Fruit fly (Drosophila melanogaster) Kc167 (cell line): ENCODE data around the gene CG42505.

Experiments
- Myc ChIP-seq: fragments of >200 bp; optimal IDR thresholded peaks from 2 replicates; lab custom pipeline; 2017; ENCODE audit warnings: missing external identifiers
- Sin3A ChIP-seq: fragments of >200 bp; optimal IDR thresholded peaks from 2 replicates; lab custom pipeline; 2018; ENCODE audit warnings: missing external identifiers
- h ChIP-seq: fragments of >200 bp; optimal IDR thresholded peaks from 3 replicates; lab custom pipeline; 2018; ENCODE audit warnings: missing external identifiers
- insv ChIP-seq: fragments of >200 bp; optimal IDR thresholded peaks from 3 replicates; lab custom pipeline; 2018; ENCODE audit warnings: missing external identifiers
- ttk ChIP-seq: sonication (Bioruptor generic); optimal IDR thresholded peaks from 2 replicates; lab custom pipeline; 2017; ENCODE audit warnings: missing external identifiers

- TF ChIP-seq Myc (lab: Kevin White, UChicago): no peak
- TF ChIP-seq insv (lab: Kevin White, UChicago): no peak
- TF ChIP-seq ttk (lab: Kevin White, UChicago): no peak
- no peak for TF ChIP-seq h (lab: Kevin White, UChicago)
- no peak for TF ChIP-seq Sin3A
These were observed 8.7 kb upstream of the CG42505 start, which contains the start of gene CG14736 for dm6 chr3R:12040228-12040627.
